Worm (Caenorhabditis elegans) whole organism, L1 larva: ENCODE data around the gene Y67A10A.7.

Experiments
- C04F5.9 ChIP-seq: sonication (generic microtip); optimal IDR thresholded peaks from 2 replicates; lab custom pipeline; 2016; ENCODE audit warnings: missing genetic modification characterization, missing compliant biosample characterization
- F16B12.6 ChIP-seq: fragments of 150-350 bp; optimal IDR thresholded peaks from 2 replicates; lab custom pipeline; 2014; ENCODE audit warnings: missing biosample characterization, missing genetic modification characterization
- aha-1 ChIP-seq: fragments of 150-350 bp; optimal IDR thresholded peaks from 2 replicates; lab custom pipeline; 2014; ENCODE audit warnings: missing biosample characterization, missing genetic modification characterization
- aly-2 ChIP-seq: fragments of 150-350 bp; optimal IDR thresholded peaks from 2 replicates; lab custom pipeline; 2014; ENCODE audit warnings: missing biosample characterization, missing genetic modification characterization
- ama-1 ChIP-seq: fragments of 150-350 bp; optimal IDR thresholded peaks from 2 replicates; lab custom pipeline; 2014
- blmp-1 ChIP-seq: fragments of 150-350 bp; optimal IDR thresholded peaks from 2 replicates; lab custom pipeline; 2014; ENCODE audit warnings: missing biosample characterization, missing genetic modification characterization
- ceh-8 ChIP-seq: fragments of 200-800 bp; sonication (Bioruptor generic); optimal IDR thresholded peaks from 2 replicates; lab custom pipeline; 2018; ENCODE audit warnings: mild to moderate bottlenecking, missing genetic modification characterization, moderate library complexity, missing compliant biosample characterization
- ceh-82 ChIP-seq, 3 experiments: fragments of 150-350 bp in 1 of 3; sonication (generic microtip) in 2 of 3; optimal IDR thresholded peaks; 2 replicates each; lab custom pipeline; 2014 to 2017; ENCODE audit warnings: missing biosample characterization in 3 of 3, missing genetic modification characterization in 3 of 3
- ceh-88 ChIP-seq: fragments of 200-800 bp; sonication (Bioruptor generic); IDR thresholded peaks from 2 replicates; pipeline ENCODE4 v1.3.6; 2022; ENCODE audit warnings: missing genetic modification characterization, missing compliant biosample characterization
- dsc-1 ChIP-seq: sonication (generic microtip); optimal IDR thresholded peaks from 2 replicates; lab custom pipeline; 2016; ENCODE audit warnings: mild to moderate bottlenecking, missing genetic modification characterization, missing compliant biosample characterization
- efl-1 ChIP-seq, 4 experiments: fragments of 150-350 bp; optimal IDR thresholded peaks in 3 of 4; peaks in 1 of 4; 1 replicate in 1 of 4; 2 replicates in 3 of 4; lab custom pipeline; 2014; ENCODE audit warnings: missing biosample characterization in 2 of 4, missing genetic modification characterization in 2 of 4, missing genetic modification reagents in 2 of 4
- efl-3 ChIP-seq: fragments of 200-800 bp; sonication (Bioruptor generic); optimal IDR thresholded peaks from 2 replicates; lab custom pipeline; 2018; ENCODE audit warnings: mild to moderate bottlenecking, missing genetic modification characterization, missing compliant biosample characterization
- egl-27 ChIP-seq, 2 experiments: fragments of 150-350 bp in 1 of 2; sonication (generic microtip); optimal IDR thresholded peaks; 3 replicates each; lab custom pipeline; 2017 to 2018; ENCODE audit warnings: missing biosample characterization in 2 of 2, missing genetic modification characterization in 2 of 2, missing genetic modification reagents in 2 of 2
- elt-2 ChIP-seq: sonication (generic microtip); optimal IDR thresholded peaks from 2 replicates; lab custom pipeline; 2016; ENCODE audit warnings: missing genetic modification characterization, mild to moderate bottlenecking, inconsistent platforms, missing compliant biosample characterization, missing genetic modification reagents
- elt-3 ChIP-seq, 6 experiments: fragments of 150-350 bp in 1 of 6; sonication (generic microtip); optimal IDR thresholded peaks; 2 replicates each; lab custom pipeline; 2017 to 2018; ENCODE audit warnings: missing biosample characterization in 6 of 6, missing genetic modification characterization in 6 of 6, inconsistent platforms in 1 of 6
- ets-5 ChIP-seq: fragments of 200-800 bp; sonication (Bioruptor generic); IDR thresholded peaks from 2 replicates; pipeline ENCODE4 v1.3.6; 2022; ENCODE audit warnings: missing genetic modification characterization, missing compliant biosample characterization
- fkh-8 ChIP-seq: sonication (generic microtip); optimal IDR thresholded peaks from 2 replicates; lab custom pipeline; 2016; ENCODE audit warnings: mild to moderate bottlenecking, missing genetic modification characterization, missing compliant biosample characterization
- fos-1 ChIP-seq: fragments of 150-350 bp; optimal IDR thresholded peaks from 2 replicates; lab custom pipeline; 2014; ENCODE audit warnings: missing biosample characterization, missing genetic modification characterization
- hlh-17 ChIP-seq: fragments of 200-800 bp; sonication (Bioruptor generic); optimal IDR thresholded peaks from 2 replicates; lab custom pipeline; 2018; ENCODE audit warnings: missing genetic modification characterization, mild to moderate bottlenecking, missing compliant biosample characterization, moderate library complexity, borderline replicate concordance
- hlh-4 ChIP-seq: sonication (generic microtip); optimal IDR thresholded peaks from 2 replicates; lab custom pipeline; 2016; ENCODE audit warnings: mild to moderate bottlenecking, missing genetic modification characterization, missing compliant biosample characterization
- hpl-2 ChIP-seq: fragments of 150-350 bp; optimal IDR thresholded peaks from 2 replicates; lab custom pipeline; 2014; ENCODE audit warnings: missing biosample characterization, missing genetic modification reagents, missing genetic modification characterization
- irx-1 ChIP-seq: sonication (generic microtip); optimal IDR thresholded peaks from 2 replicates; lab custom pipeline; 2016; ENCODE audit warnings: missing genetic modification characterization, missing compliant biosample characterization
- jun-1 ChIP-seq: fragments of 150-350 bp; optimal IDR thresholded peaks from 2 replicates; lab custom pipeline; 2014; ENCODE audit warnings: missing biosample characterization, missing genetic modification reagents, missing genetic modification characterization
- lin-14 ChIP-seq: fragments of 200-800 bp; sonication (Bioruptor generic); optimal IDR thresholded peaks from 2 replicates; lab custom pipeline; 2018; ENCODE audit warnings: mild to moderate bottlenecking, missing genetic modification characterization, moderate library complexity, missing compliant biosample characterization
- mab-9 ChIP-seq: fragments of 200-800 bp; sonication (Bioruptor generic); IDR thresholded peaks from 2 replicates; pipeline ENCODE4 v1.3.6; 2022; ENCODE audit warnings: missing genetic modification reagents, missing genetic modification characterization, missing compliant biosample characterization
- mdl-1 ChIP-seq, 2 experiments: fragments of 150-350 bp; optimal IDR thresholded peaks; 2 replicates each; lab custom pipeline; 2014 to 2017; ENCODE audit warnings: missing biosample characterization in 2 of 2, missing genetic modification characterization in 2 of 2, inconsistent platforms in 1 of 2
- nhr-12 ChIP-seq: sonication (generic microtip); optimal IDR thresholded peaks from 2 replicates; lab custom pipeline; 2017; ENCODE audit warnings: missing biosample characterization, missing genetic modification characterization
- nhr-71 ChIP-seq: sonication (generic microtip); optimal IDR thresholded peaks from 2 replicates; lab custom pipeline; 2016; ENCODE audit warnings: mild to moderate bottlenecking, missing genetic modification characterization, moderate library complexity, missing compliant biosample characterization
- nhr-77 ChIP-seq: fragments of 150-350 bp; optimal IDR thresholded peaks from 2 replicates; lab custom pipeline; 2014; ENCODE audit warnings: missing biosample characterization, missing genetic modification characterization
- nhr-84 ChIP-seq: sonication (generic microtip); optimal IDR thresholded peaks from 2 replicates; lab custom pipeline; 2017; ENCODE audit warnings: missing biosample characterization, missing genetic modification characterization
- nhr-85 ChIP-seq: sonication (generic microtip); peaks from one replicate; lab custom pipeline; 2016; ENCODE audit warnings: missing genetic modification characterization, inconsistent platforms, missing compliant biosample characterization
- nhr-90 ChIP-seq: sonication (generic microtip); optimal IDR thresholded peaks from 2 replicates; lab custom pipeline; 2016; ENCODE audit warnings: mild to moderate bottlenecking, missing genetic modification characterization, missing compliant biosample characterization; ENCODE audit not compliant: poor library complexity
- pag-3 ChIP-seq: sonication (generic microtip); optimal IDR thresholded peaks from 2 replicates; lab custom pipeline; 2017; ENCODE audit warnings: missing genetic modification characterization, mild to moderate bottlenecking, missing compliant biosample characterization, antibody characterized with exemption, borderline replicate concordance; ENCODE audit not compliant: insufficient read depth
- pqm-1 ChIP-seq: sonication (generic microtip); optimal IDR thresholded peaks from 3 replicates; lab custom pipeline; 2017; ENCODE audit warnings: missing biosample characterization, missing genetic modification characterization
- rnt-1 ChIP-seq: sonication (generic microtip); optimal IDR thresholded peaks from 2 replicates; lab custom pipeline; 2016; ENCODE audit warnings: mild to moderate bottlenecking, missing genetic modification characterization, moderate library complexity, missing compliant biosample characterization
- skn-1 ChIP-seq: fragments of 150-350 bp; optimal IDR thresholded peaks from 2 replicates; lab custom pipeline; 2014; ENCODE audit warnings: missing biosample characterization, missing genetic modification characterization
- snpc-4 ChIP-seq: fragments of 150-350 bp; optimal IDR thresholded peaks from 2 replicates; lab custom pipeline; 2014; ENCODE audit warnings: missing biosample characterization, missing genetic modification characterization
- snu-23 ChIP-seq: sonication (generic microtip); optimal IDR thresholded peaks from 2 replicates; lab custom pipeline; 2016; ENCODE audit warnings: missing genetic modification characterization, missing compliant biosample characterization
- sox-4 ChIP-seq: sonication (generic microtip); optimal IDR thresholded peaks from 2 replicates; lab custom pipeline; 2016; ENCODE audit warnings: missing genetic modification characterization, missing compliant biosample characterization
- sptf-1 ChIP-seq: fragments of 150-350 bp; optimal IDR thresholded peaks from 2 replicates; lab custom pipeline; 2014; ENCODE audit warnings: missing biosample characterization, missing genetic modification characterization
- tlp-1 ChIP-seq: fragments of 150-350 bp; optimal IDR thresholded peaks from 2 replicates; lab custom pipeline; 2014; ENCODE audit warnings: missing biosample characterization, missing genetic modification characterization
- unc-130 ChIP-seq: fragments of 150-350 bp; optimal IDR thresholded peaks from 2 replicates; lab custom pipeline; 2017; ENCODE audit warnings: missing biosample characterization, missing genetic modification characterization, inconsistent platforms
- unc-30 ChIP-seq: sonication (generic microtip); optimal IDR thresholded peaks from 2 replicates; lab custom pipeline; 2017; ENCODE audit warnings: missing biosample characterization, missing genetic modification characterization
- unc-98 ChIP-seq: fragments of 200-800 bp; sonication (Bioruptor generic); IDR thresholded peaks from 2 replicates; pipeline ENCODE4 v1.3.6; 2022; ENCODE audit warnings: missing genetic modification characterization, missing compliant biosample characterization
- xbp-1 ChIP-seq: sonication (generic microtip); optimal IDR thresholded peaks from 2 replicates; lab custom pipeline; 2016; ENCODE audit warnings: missing genetic modification characterization, missing compliant biosample characterization

Gene Y67A10A.7

DNA sequence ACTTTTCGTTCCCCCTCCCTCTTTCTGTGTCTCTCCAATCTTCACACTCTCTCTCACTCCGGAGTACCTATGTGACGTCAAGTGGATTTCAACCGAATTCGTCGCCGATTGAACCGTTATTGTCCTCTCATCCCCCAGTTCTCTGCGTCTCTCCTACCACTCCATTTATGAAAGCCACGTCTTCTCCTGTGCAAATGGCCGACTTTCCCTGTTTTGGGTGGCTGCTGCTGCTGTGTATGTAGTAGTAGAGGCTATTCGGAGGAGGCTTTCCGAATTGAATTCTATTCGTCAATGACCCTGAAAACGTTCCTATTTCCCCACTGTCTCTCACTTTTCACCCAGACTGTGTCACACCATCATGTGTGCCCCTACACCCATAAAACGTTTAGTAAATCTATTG, 17.8 kb downstream of the Y67A10A.7 start:
- peak; percentile 5 for TF ChIP-seq snu-23 (GFP tag; lab: Kevin White, UChicago)
- TF ChIP-seq pag-3 (tag; lab: Kevin White, UChicago), result no peak
- no peak for TF ChIP-seq ceh-8 (GFP tag; lab: Kevin White, UChicago)
- TF ChIP-seq blmp-1 (tag; lab: Kevin White, UChicago), result peak; percentile 95
- TF ChIP-seq nhr-85 (tag; lab: Kevin White, UChicago), result peak; percentile 27

DNA sequence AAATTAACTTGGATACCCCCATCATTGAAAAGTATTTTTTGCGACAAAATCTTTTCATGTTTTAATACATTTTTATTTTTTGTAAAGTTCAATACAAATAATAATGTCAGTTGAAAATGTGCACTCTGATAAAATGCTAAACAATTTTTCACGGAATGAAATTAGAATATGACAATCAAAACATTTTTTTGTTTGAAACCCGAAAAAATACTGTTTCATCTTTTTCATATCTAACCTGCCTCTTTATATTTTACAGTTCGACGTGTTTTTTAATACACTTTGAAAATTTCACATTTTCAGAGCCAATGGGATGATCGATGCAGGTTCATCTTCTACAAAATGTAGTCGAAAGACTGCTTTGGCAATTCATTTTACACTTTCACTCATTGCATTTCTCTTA, 19.9 kb downstream of the Y67A10A.7 start, which contains the start of gene clc-8:
clc-8 (plus strand) TSS at position 301 of the 400 bp plus-strand sequence.
- TF ChIP-seq ceh-82 (tag; optimal IDR thresholded peaks at IDR 0.05; lab: Kevin White, UChicago) (no peak), efl-1 (optimal IDR thresholded peaks at IDR 0.05; lab: Kevin White, UChicago) (no peak), efl-1 (GFP tag; optimal IDR thresholded peaks at IDR 0.05 in 1 of 2; lab: Kevin White, UChicago) (peak in 1 of 2 experiments; percentile 7), sox-4 (no peak)

DNA sequence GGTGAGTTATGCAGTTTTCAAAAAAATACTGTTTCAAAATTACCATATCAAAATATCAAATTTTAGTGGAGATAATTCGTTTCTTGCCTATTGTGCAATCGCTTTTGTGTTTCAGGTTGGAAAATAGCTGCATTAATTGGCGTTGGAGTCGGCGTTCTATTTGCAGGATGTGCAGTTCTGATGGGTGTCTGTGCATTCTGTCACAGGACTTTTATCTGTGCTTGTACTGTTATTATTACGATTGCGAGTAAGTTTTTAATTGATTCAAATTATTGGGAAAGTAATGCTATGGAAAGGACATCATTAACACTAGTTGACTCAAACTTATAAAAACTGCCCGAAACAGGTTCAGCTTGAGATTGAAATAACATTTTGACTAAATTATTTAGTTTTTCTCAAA, 20.9 kb downstream of the Y67A10A.7 start:
- TF ChIP-seq xbp-1, result no peak
- TF ChIP-seq ceh-8 (GFP tag; lab: Kevin White, UChicago), result no peak
- no peak for TF ChIP-seq efl-1 (optimal IDR thresholded peaks at IDR 0.05; lab: Kevin White, UChicago)
- no peak for TF ChIP-seq efl-1 (GFP tag; optimal IDR thresholded peaks at IDR 0.05 in 1 of 2; lab: Kevin White, UChicago)
- TF ChIP-seq jun-1, result no peak
- TF ChIP-seq nhr-84 (tag; lab: Kevin White, UChicago), result no peak
- no peak for TF ChIP-seq hlh-4 (tag; lab: Kevin White, UChicago)
- TF ChIP-seq unc-98, result no peak
- no peak for TF ChIP-seq ceh-88
- no peak for TF ChIP-seq nhr-90 (tag; lab: Kevin White, UChicago)

DNA sequence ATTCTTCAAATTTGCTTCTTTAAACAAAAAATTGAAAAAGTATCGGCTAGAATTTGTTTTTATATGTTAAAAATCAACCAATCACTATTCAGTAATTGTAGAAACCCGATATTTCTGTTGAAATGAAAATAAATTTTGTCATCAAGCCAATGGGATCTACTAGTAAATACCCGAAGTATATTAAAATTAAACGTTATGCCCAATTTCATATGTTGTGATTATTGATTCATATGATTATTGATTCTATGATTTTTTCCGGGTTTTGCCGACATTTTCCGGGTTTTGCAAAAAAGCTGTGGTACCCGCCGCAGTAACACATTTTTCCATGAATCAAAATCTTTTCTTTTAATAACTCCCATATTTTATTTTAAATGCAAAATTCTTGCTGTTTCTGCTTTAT, 21.6 kb downstream of the Y67A10A.7 start:
- TF ChIP-seq mab-9 (GFP tag; lab: Robert Waterston, UW), result no peak
- TF ChIP-seq lin-14 (GFP tag; lab: Kevin White, UChicago), result no peak
- TF ChIP-seq nhr-12, result no peak
- TF ChIP-seq egl-27 (tag; optimal IDR thresholded peaks at IDR 0.05; lab: Kevin White, UChicago), result no peak
- no peak for TF ChIP-seq nhr-85 (tag; lab: Kevin White, UChicago)
- no peak for TF ChIP-seq efl-1 (optimal IDR thresholded peaks at IDR 0.05; lab: Kevin White, UChicago)
- TF ChIP-seq efl-1 (GFP tag; optimal IDR thresholded peaks at IDR 0.05 in 1 of 2; lab: Kevin White, UChicago), result no peak
- no peak for TF ChIP-seq tlp-1 (tag; lab: Kevin White, UChicago)
- TF ChIP-seq ama-1 (lab: Kevin White, UChicago), result no peak
- TF ChIP-seq ets-5 (GFP tag; lab: Robert Waterston, UW), result no peak
- no peak for TF ChIP-seq fos-1 (tag; lab: Kevin White, UChicago)
- no peak for TF ChIP-seq pqm-1 (tag; lab: Kevin White, UChicago)
- TF ChIP-seq F16B12.6 (tag; lab: Kevin White, UChicago), result no peak
- TF ChIP-seq nhr-90 (tag; lab: Kevin White, UChicago), result no peak
- TF ChIP-seq aly-2 (tag; lab: Kevin White, UChicago), result no peak

DNA sequence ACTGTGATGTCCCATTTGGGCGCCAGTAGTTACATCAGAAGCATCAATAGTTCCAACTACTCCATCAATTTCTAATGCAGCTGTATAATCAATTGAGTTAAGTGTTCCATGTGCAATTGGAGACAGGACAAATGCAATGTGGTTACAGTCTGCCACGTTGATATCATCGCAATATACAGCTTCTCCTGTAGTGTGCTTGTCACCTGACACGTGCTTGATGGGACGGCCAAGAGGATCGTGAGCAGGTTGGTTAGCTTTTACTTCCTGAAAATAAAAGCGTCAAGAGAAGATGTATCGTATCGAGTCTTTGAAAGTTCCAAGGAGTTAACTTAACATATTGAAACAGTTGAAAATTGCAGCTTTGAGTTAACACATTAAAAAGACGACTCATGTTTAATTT, 34.7 kb downstream of the Y67A10A.7 start:
- TF ChIP-seq nhr-71 (tag; lab: Kevin White, UChicago), result no peak
- no peak for TF ChIP-seq hpl-2 (GFP tag; lab: Kevin White, UChicago)
- TF ChIP-seq aha-1 (tag; lab: Kevin White, UChicago), result no peak
- TF ChIP-seq rnt-1 (tag; lab: Kevin White, UChicago), result no peak
- TF ChIP-seq skn-1, result no peak
- TF ChIP-seq fkh-8, result no peak
- TF ChIP-seq unc-30 (tag; lab: Kevin White, UChicago), result no peak
- TF ChIP-seq elt-3 (tag; optimal IDR thresholded peaks at IDR 0.05; lab: Kevin White, UChicago), result no peak
- no peak for TF ChIP-seq irx-1 (tag; lab: Kevin White, UChicago)
- TF ChIP-seq mdl-1 (tag; optimal IDR thresholded peaks at IDR 0.05; lab: Kevin White, UChicago), result no peak
- no peak for TF ChIP-seq efl-3 (GFP tag; lab: Kevin White, UChicago)
- TF ChIP-seq snpc-4 (tag; lab: Kevin White, UChicago), result no peak
- no peak for TF ChIP-seq dsc-1 (tag; lab: Kevin White, UChicago)
- no peak for TF ChIP-seq elt-2 (tag; lab: Kevin White, UChicago)
- no peak for TF ChIP-seq nhr-77
- no peak for TF ChIP-seq hlh-17 (GFP tag; lab: Kevin White, UChicago)
- TF ChIP-seq C04F5.9, result no peak
- TF ChIP-seq sptf-1 (tag; lab: Kevin White, UChicago), result no peak
- TF ChIP-seq unc-130 (tag; lab: Kevin White, UChicago), result no peak
- no peak for TF ChIP-seq xbp-1
